Fruit fly (Drosophila melanogaster) whole organism, embryonic: ENCODE measurements around the gene Pits.

ENCODE experiments used
- Atf3 ChIP-seq: fragments of 200-800 bp; sonication (Bioruptor generic); optimal IDR thresholded peaks from 3 replicates; lab custom pipeline; 2016; ENCODE audit warnings: missing biosample characterization, missing genetic modification characterization
- Bdp1 ChIP-seq: fragments of 200-800 bp; sonication (Bioruptor generic); optimal IDR thresholded peaks from 3 replicates; lab custom pipeline; 2016; ENCODE audit warnings: missing biosample characterization, missing genetic modification characterization
- BtbVII ChIP-seq: fragments of 200-800 bp; sonication (Bioruptor generic); optimal IDR thresholded peaks from 3 replicates; lab custom pipeline; 2017; ENCODE audit warnings: missing biosample characterization, mild to moderate bottlenecking, missing genetic modification characterization
- CG11696 ChIP-seq: fragments of 200-800 bp; sonication (Bioruptor generic); IDR thresholded peaks from 2 replicates; pipeline ENCODE4 v1.3.6; 2022; ENCODE audit warnings: missing biosample characterization, missing genetic modification characterization
- CG12299 ChIP-seq: fragments of 200-800 bp; sonication (Bioruptor generic); optimal IDR thresholded peaks from 2 replicates; lab custom pipeline; 2018; ENCODE audit warnings: missing biosample characterization, mild to moderate bottlenecking, missing genetic modification characterization
- CG12391 ChIP-seq: fragments of 200-800 bp; sonication (Bioruptor generic); optimal IDR thresholded peaks from 3 replicates; lab custom pipeline; 2018; ENCODE audit warnings: missing biosample characterization, mild to moderate bottlenecking, missing genetic modification characterization, moderate library complexity
- CG13894 ChIP-seq: fragments of 200-800 bp; sonication (Bioruptor generic); optimal IDR thresholded peaks from 3 replicates; lab custom pipeline; 2018; ENCODE audit warnings: missing biosample characterization, mild to moderate bottlenecking, missing genetic modification characterization, moderate library complexity
- CG15479 ChIP-seq: fragments of 200-800 bp; sonication (Bioruptor generic); optimal IDR thresholded peaks from 3 replicates; lab custom pipeline; 2019; ENCODE audit warnings: missing biosample characterization, mild to moderate bottlenecking, missing genetic modification characterization, moderate library complexity
- CG15601 ChIP-seq: fragments of 200-800 bp; sonication (Bioruptor generic); optimal IDR thresholded peaks from 3 replicates; lab custom pipeline; 2019; ENCODE audit warnings: missing biosample characterization, mild to moderate bottlenecking, missing genetic modification characterization, moderate library complexity
- CG1602 ChIP-seq: fragments of 200-800 bp; sonication (Bioruptor generic); optimal IDR thresholded peaks from 3 replicates; lab custom pipeline; 2016; ENCODE audit warnings: missing biosample characterization, missing genetic modification characterization
- CG1647 ChIP-seq: fragments of 200-800 bp; sonication (Bioruptor generic); optimal IDR thresholded peaks from 3 replicates; lab custom pipeline; 2016; ENCODE audit warnings: missing biosample characterization, missing genetic modification characterization
- CG16813 ChIP-seq: fragments of 200-800 bp; sonication (Bioruptor generic); IDR thresholded peaks from 3 replicates; pipeline ENCODE4 v1.3.6; 2022; ENCODE audit warnings: missing biosample characterization, missing genetic modification characterization; ENCODE audit not compliant: partially characterized antibody
- CG17186 ChIP-seq: fragments of 200-800 bp; sonication (Bioruptor generic); optimal IDR thresholded peaks from 3 replicates; lab custom pipeline; 2017; ENCODE audit warnings: missing biosample characterization, missing genetic modification reagents, missing genetic modification characterization
- CG17568 ChIP-seq: fragments of 200-800 bp; sonication (Bioruptor generic); optimal IDR thresholded peaks from 2 replicates; lab custom pipeline; 2018; ENCODE audit warnings: missing biosample characterization, mild to moderate bottlenecking, missing genetic modification characterization, moderate library complexity
- CG17912 ChIP-seq: fragments of 200-800 bp; sonication (Bioruptor generic); optimal IDR thresholded peaks from 2 replicates; lab custom pipeline; 2018; ENCODE audit warnings: missing biosample characterization, mild to moderate bottlenecking, missing genetic modification characterization
- CG18599 ChIP-seq: fragments of 200-800 bp; sonication (Bioruptor generic); optimal IDR thresholded peaks from 3 replicates; lab custom pipeline; 2017; ENCODE audit warnings: missing biosample characterization, missing genetic modification characterization, mild to moderate bottlenecking, moderate library complexity, missing genetic modification reagents
- CG18619 ChIP-seq: fragments of 200-800 bp; sonication (Bioruptor generic); optimal IDR thresholded peaks from 3 replicates; lab custom pipeline; 2017; ENCODE audit warnings: missing biosample characterization, mild to moderate bottlenecking, missing genetic modification characterization
- CG31388 ChIP-seq: fragments of 200-800 bp; sonication (Bioruptor generic); optimal IDR thresholded peaks from 2 replicates; lab custom pipeline; 2016; ENCODE audit warnings: missing biosample characterization, missing genetic modification characterization
- CG3281 ChIP-seq: fragments of 200-800 bp; sonication (Bioruptor generic); optimal IDR thresholded peaks from 3 replicates; lab custom pipeline; 2017; ENCODE audit warnings: missing biosample characterization, mild to moderate bottlenecking, missing genetic modification characterization
- CG4328 ChIP-seq: fragments of 200-800 bp; sonication (Bioruptor generic); optimal IDR thresholded peaks from 3 replicates; lab custom pipeline; 2017; ENCODE audit warnings: missing biosample characterization, missing genetic modification reagents, missing genetic modification characterization
- CG4730 ChIP-seq: fragments of 200-800 bp; sonication (Bioruptor generic); IDR thresholded peaks from 2 replicates; pipeline ENCODE4 v1.3.6; 2022; ENCODE audit warnings: missing biosample characterization, missing genetic modification characterization
- CG6689 ChIP-seq: fragments of 200-800 bp; sonication (Bioruptor generic); IDR thresholded peaks from 2 replicates; pipeline ENCODE4 v1.3.6; 2022; ENCODE audit warnings: missing biosample characterization, missing genetic modification characterization
- CG6854 ChIP-seq: fragments of 200-800 bp; sonication (Bioruptor generic); optimal IDR thresholded peaks from 3 replicates; lab custom pipeline; 2017; ENCODE audit warnings: missing biosample characterization, mild to moderate bottlenecking, missing genetic modification characterization
- CG7556 ChIP-seq: fragments of 200-800 bp; sonication (Bioruptor generic); optimal IDR thresholded peaks from 2 replicates; lab custom pipeline; 2017; ENCODE audit warnings: missing biosample characterization, mild to moderate bottlenecking, missing genetic modification characterization
- CG8089 ChIP-seq: fragments of 200-800 bp; sonication (Bioruptor generic); optimal IDR thresholded peaks from 3 replicates; lab custom pipeline; 2016; ENCODE audit warnings: missing biosample characterization, missing genetic modification characterization
- CG8290 ChIP-seq, 3 experiments: fragments of 200-800 bp; sonication (Bioruptor generic); optimal IDR thresholded peaks; 2 replicates each; lab custom pipeline; 2016 to 2019; ENCODE audit warnings: missing biosample characterization in 3 of 3, missing genetic modification characterization in 3 of 3, mild to moderate bottlenecking in 2 of 3, moderate library complexity in 1 of 3
- CG8359 ChIP-seq: fragments of 200-800 bp; sonication (Bioruptor generic); optimal IDR thresholded peaks from 2 replicates; lab custom pipeline; 2017; ENCODE audit warnings: missing biosample characterization, mild to moderate bottlenecking, missing genetic modification characterization, borderline replicate concordance
- CG9609 ChIP-seq: fragments of 200-800 bp; sonication (Bioruptor generic); optimal IDR thresholded peaks from 3 replicates; lab custom pipeline; 2016; ENCODE audit warnings: missing biosample characterization, missing genetic modification characterization
- Eip74EF ChIP-seq, 2 experiments: fragments of 200-800 bp in 1 of 2; fragments of >200 bp in 1 of 2; sonication (Bioruptor generic) in 1 of 2; optimal IDR thresholded peaks; 2 replicates each; lab custom pipeline; 2017 to 2019; ENCODE audit warnings: missing biosample characterization in 2 of 2, missing genetic modification characterization in 2 of 2, mild to moderate bottlenecking in 1 of 2, moderate library complexity in 1 of 2
- Gug ChIP-seq: fragments of 200-800 bp; sonication (Bioruptor generic); IDR thresholded peaks from 4 replicates; pipeline ENCODE4 v1.3.6; 2022; ENCODE audit warnings: missing biosample characterization, missing genetic modification characterization
- H15 ChIP-seq: fragments of 200-800 bp; sonication (Bioruptor generic); IDR thresholded peaks from 3 replicates; pipeline ENCODE4 v1.3.6; 2022; ENCODE audit warnings: missing biosample characterization, missing genetic modification characterization
- HLH3B ChIP-seq: fragments of 200-800 bp; sonication (Bioruptor generic); IDR thresholded peaks from 2 replicates; pipeline ENCODE4 v1.3.6; 2022; ENCODE audit warnings: missing biosample characterization, missing genetic modification characterization
- Hr3 ChIP-seq: fragments of 200-800 bp; sonication (Bioruptor generic); optimal IDR thresholded peaks from 3 replicates; lab custom pipeline; 2016; ENCODE audit warnings: missing biosample characterization, missing genetic modification characterization
- Hr39 ChIP-seq: fragments of >200 bp; optimal IDR thresholded peaks from 2 replicates; lab custom pipeline; 2017
- Oli ChIP-seq: fragments of 200-800 bp; sonication (Bioruptor generic); optimal IDR thresholded peaks from 2 replicates; lab custom pipeline; 2018; ENCODE audit warnings: missing biosample characterization, mild to moderate bottlenecking, missing genetic modification characterization, moderate library complexity
- Ptx1 ChIP-seq: fragments of 200-800 bp; sonication (Bioruptor generic); IDR thresholded peaks from 2 replicates; pipeline ENCODE4 v1.3.6; 2022; ENCODE audit warnings: missing biosample characterization, missing genetic modification characterization
- abd-A ChIP-seq: fragments of 200-800 bp; sonication (Bioruptor generic); optimal IDR thresholded peaks from 3 replicates; lab custom pipeline; 2019; ENCODE audit warnings: missing biosample characterization, mild to moderate bottlenecking, missing genetic modification characterization, moderate library complexity
- ash1 ChIP-seq: fragments of 200-800 bp; sonication (Bioruptor generic); optimal IDR thresholded peaks from 2 replicates; lab custom pipeline; 2018; ENCODE audit warnings: missing biosample characterization, mild to moderate bottlenecking, missing genetic modification characterization
- btn ChIP-seq: fragments of 200-800 bp; sonication (Bioruptor generic); optimal IDR thresholded peaks from 2 replicates; lab custom pipeline; 2016; ENCODE audit warnings: missing biosample characterization, missing genetic modification characterization
- cato ChIP-seq: fragments of 200-800 bp; sonication (Bioruptor generic); optimal IDR thresholded peaks from 2 replicates; lab custom pipeline; 2016; ENCODE audit warnings: missing biosample characterization, missing genetic modification characterization, borderline replicate concordance
- chinmo ChIP-seq: fragments of 200-800 bp; sonication (Bioruptor generic); IDR thresholded peaks from 4 replicates; pipeline ENCODE4 v1.3.6; 2022; ENCODE audit warnings: missing biosample characterization, missing genetic modification characterization; ENCODE audit not compliant: partially characterized antibody
- dmrt99B ChIP-seq: fragments of 200-800 bp; sonication (Bioruptor generic); optimal IDR thresholded peaks from 2 replicates; lab custom pipeline; 2018; ENCODE audit warnings: missing biosample characterization, mild to moderate bottlenecking, missing genetic modification characterization, moderate library complexity
- jumu ChIP-seq: fragments of 200-800 bp; sonication (Bioruptor generic); optimal IDR thresholded peaks from 3 replicates; lab custom pipeline; 2016; ENCODE audit warnings: missing biosample characterization, missing genetic modification characterization
- p53 ChIP-seq: fragments of 200-800 bp; sonication (Bioruptor generic); optimal IDR thresholded peaks from 2 replicates; lab custom pipeline; 2016; ENCODE audit warnings: missing biosample characterization, missing genetic modification characterization
- phol ChIP-seq: fragments of 200-800 bp; sonication (Bioruptor generic); optimal IDR thresholded peaks from 3 replicates; lab custom pipeline; 2018; ENCODE audit warnings: missing biosample characterization, mild to moderate bottlenecking, missing genetic modification characterization, moderate library complexity
- pum ChIP-seq: fragments of 200-800 bp; sonication (Bioruptor generic); optimal IDR thresholded peaks from 2 replicates; lab custom pipeline; 2016; ENCODE audit warnings: missing biosample characterization, missing genetic modification characterization
- pzg ChIP-seq: fragments of 200-800 bp; sonication (Bioruptor generic); optimal IDR thresholded peaks from 3 replicates; lab custom pipeline; 2018; ENCODE audit warnings: missing biosample characterization, mild to moderate bottlenecking, missing genetic modification characterization, moderate library complexity
- sima ChIP-seq: fragments of 200-800 bp; sonication (Bioruptor generic); optimal IDR thresholded peaks from 2 replicates; lab custom pipeline; 2016; ENCODE audit warnings: missing biosample characterization, missing genetic modification characterization
- tio ChIP-seq: fragments of 200-800 bp; sonication (Bioruptor generic); optimal IDR thresholded peaks from 2 replicates; lab custom pipeline; 2017; ENCODE audit warnings: missing biosample characterization, missing genetic modification characterization, inconsistent platforms
- twi ChIP-seq: fragments of 200-800 bp; optimal IDR thresholded peaks from 2 replicates; lab custom pipeline; 2019; ENCODE audit warnings: missing biosample characterization, mild to moderate bottlenecking, missing genetic modification characterization, moderate library complexity

The Pits gene

DNA sequence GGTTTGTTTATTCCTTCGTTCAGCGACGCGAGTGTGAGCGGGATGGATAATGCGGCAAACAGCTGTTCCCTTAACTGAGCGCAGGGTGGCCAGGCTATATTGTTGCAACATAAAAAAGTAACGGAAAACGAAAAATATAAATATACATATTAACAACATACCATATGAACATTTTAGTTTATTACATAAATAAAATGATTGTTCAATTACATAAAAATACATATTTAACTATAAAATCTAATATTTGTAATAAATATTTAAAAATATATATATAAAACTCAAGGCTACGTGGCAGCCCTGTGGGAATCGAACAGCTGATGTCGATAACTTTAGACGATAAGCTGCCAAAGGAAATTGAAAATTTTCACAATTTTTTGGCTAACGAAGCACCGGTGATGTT lies 46.6 kb upstream of the Pits start, which contains the start of the genes Aven and CG2540 (continued):
- TF ChIP-seq CG18619 (GFP tag; lab: Kevin White, UChicago) (peak; percentile 81), Hr3 (GFP tag; lab: Kevin White, UChicago) (peak; percentile 78), btn (no peak), jumu (no peak), HLH3B (GFP tag; lab: Robert Waterston, UW) (peak; percentile 45), CG18599 (GFP tag; lab: Kevin White, UChicago) (peak; percentile 92), CG8290 (GFP tag; optimal IDR thresholded peaks at IDR 0.05; lab: Kevin White, UChicago) (peak; percentile 39), CG8290 (tag; optimal IDR thresholded peaks at IDR 0.05; lab: Kevin White, UChicago) (peak in 1 of 2 experiments; percentile 16), chinmo (no peak), Hr39 (lab: Kevin White, UChicago) (no peak), CG17186 (GFP tag; lab: Kevin White, UChicago) (no peak), Eip74EF (GFP tag; optimal IDR thresholded peaks at IDR 0.05; lab: Kevin White, UChicago) (peak in 1 of 2 experiments; percentile 66), cato (GFP tag; lab: Kevin White, UChicago) (peak; percentile 22), ash1 (no peak), CG9609 (no peak), sima (GFP tag; lab: Kevin White, UChicago) (no peak), CG8089 (GFP tag; lab: Kevin White, UChicago) (no peak), CG15601 (tag; lab: Kevin White, UChicago) (peak; percentile 85), dmrt99B (peak; percentile 86), CG13894 (tag; lab: Kevin White, UChicago) (peak; percentile 85), Oli (peak; percentile 86), CG6689 (GFP tag; lab: Robert Waterston, UW) (peak; percentile 59; the same call in 1 of the 2 replicates), CG12299 (tag; lab: Kevin White, UChicago) (peak; percentile 80), BtbVII (GFP tag; lab: Kevin White, UChicago) (peak; percentile 84), CG31388 (peak; percentile 28), CG3281 (GFP tag; lab: Kevin White, UChicago) (peak; percentile 90), CG6854 (peak; percentile 81), CG17568 (GFP tag; lab: Kevin White, UChicago) (peak; percentile 49), CG11696 (GFP tag; lab: Robert Waterston, UW) (0 out of 2 replicates have a peak, but pooled peaks have one; percentile 23), H15 (GFP tag; lab: Robert Waterston, UW) (no peak), Atf3 (GFP tag; lab: Kevin White, UChicago) (no peak), phol (tag; lab: Kevin White, UChicago) (peak; percentile 87), Gug (GFP tag; lab: Robert Waterston, UW) (0 out of 4 replicates have a peak, but pooled peaks have one; percentile 8), twi (tag; lab: Kevin White, UChicago) (peak; percentile 81), CG16813 (GFP tag; lab: Robert Waterston, UW) (no peak), CG8359 (GFP tag; lab: Kevin White, UChicago) (peak; percentile 44), Bdp1 (no peak), CG12391 (tag; lab: Kevin White, UChicago) (peak; percentile 92), CG4328 (GFP tag; lab: Kevin White, UChicago) (peak; percentile 87), Ptx1 (GFP tag; lab: Robert Waterston, UW) (peak; percentile 78), CG7556 (GFP tag; lab: Kevin White, UChicago) (peak; percentile 90), CG1602 (GFP tag; lab: Kevin White, UChicago) (peak; percentile 52), p53 (no peak), pzg (peak; percentile 22), CG17912 (GFP tag; lab: Kevin White, UChicago) (peak; percentile 63), abd-A (tag; lab: Kevin White, UChicago) (no peak), tio (GFP tag; lab: Kevin White, UChicago) (peak; percentile 32), pum (GFP tag; lab: Kevin White, UChicago) (no peak), CG1647 (GFP tag; lab: Kevin White, UChicago) (no peak), CG15479 (peak; percentile 7), CG4730 (GFP tag; lab: Robert Waterston, UW) (peak; percentile 36; the same call in 1 of the 2 replicates)
